Worm (Caenorhabditis elegans) whole organism, L3 larva: ENCODE measurements around the gene zipt-2.1.

Source experiments
- ZK546.5 ChIP-seq: sonication (generic microtip); optimal IDR thresholded peaks from 2 replicates; lab custom pipeline; 2017; ENCODE audit warnings: missing biosample characterization, missing genetic modification characterization
- daf-12 ChIP-seq: fragments of 150-350 bp; optimal IDR thresholded peaks from 2 replicates; lab custom pipeline; 2014; ENCODE audit warnings: missing biosample characterization, missing genetic modification reagents, missing genetic modification characterization
- hmg-11 ChIP-seq: sonication (generic microtip); optimal IDR thresholded peaks from 2 replicates; lab custom pipeline; 2016; ENCODE audit warnings: missing genetic modification characterization, missing compliant biosample characterization
- nhr-11 ChIP-seq: fragments of 150-350 bp; optimal IDR thresholded peaks from 2 replicates; lab custom pipeline; 2014; ENCODE audit warnings: missing biosample characterization, missing genetic modification characterization
- nhr-76 ChIP-seq: fragments of 150-350 bp; sonication (generic microtip); optimal IDR thresholded peaks from 5 replicates; lab custom pipeline; 2014; ENCODE audit warnings: missing biosample characterization, missing genetic modification characterization
- pqm-1 ChIP-seq: fragments of 150-350 bp; optimal IDR thresholded peaks from 2 replicates; lab custom pipeline; 2017; ENCODE audit warnings: missing biosample characterization, missing genetic modification characterization, inconsistent platforms
- snpc-4 ChIP-seq: fragments of 150-350 bp; optimal IDR thresholded peaks from 2 replicates; lab custom pipeline; 2014; ENCODE audit warnings: missing biosample characterization, missing genetic modification characterization
- unc-62 ChIP-seq: fragments of 150-350 bp; sonication (generic microtip); optimal IDR thresholded peaks from 4 replicates; lab custom pipeline; 2014; ENCODE audit warnings: missing biosample characterization, missing genetic modification reagents, missing genetic modification characterization

DNA sequence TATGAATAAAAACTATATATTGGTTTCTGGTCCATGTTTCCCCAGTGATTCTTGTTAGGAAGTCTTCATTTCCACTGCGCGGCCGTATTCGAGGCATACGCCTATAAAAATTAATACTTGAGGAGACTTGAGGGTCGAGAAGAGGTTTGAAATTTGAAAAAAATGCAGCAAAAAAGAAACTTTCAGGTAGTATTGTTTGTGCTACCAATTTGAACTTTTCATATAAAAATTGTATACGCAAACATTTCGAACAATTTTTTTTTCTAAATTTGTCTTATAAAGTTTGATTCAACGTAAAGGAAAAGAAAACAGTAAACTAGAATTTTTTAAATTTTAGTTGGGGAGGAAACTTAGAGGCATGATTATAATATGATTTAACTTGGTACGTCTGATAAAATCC is 52.4 kb downstream of the zipt-2.1 start, which contains the start of gene T11G6.4:
- TF ChIP-seq pqm-1 (tag; lab: Kevin White, UChicago) (no peak), nhr-11 (tag; lab: Kevin White, UChicago) (no peak), daf-12 (tag; lab: Kevin White, UChicago) (no peak), snpc-4 (no peak), ZK546.5 (tag; lab: Kevin White, UChicago) (no peak), hmg-11 (no peak), nhr-76 (tag; lab: Kevin White, UChicago) (no peak), unc-62 (no peak)
